Fruit fly (Drosophila melanogaster) whole organism, prepupa: ENCODE results near the gene CG13131.

Source experiments
- Blimp-1 ChIP-seq: fragments of 200-800 bp; sonication (Bioruptor generic); optimal IDR thresholded peaks from 3 replicates; lab custom pipeline; 2017; ENCODE audit warnings: missing biosample characterization, missing genetic modification characterization, mild to moderate bottlenecking, moderate library complexity, missing genetic modification reagents
- CG31627 ChIP-seq: fragments of 200-800 bp; sonication (Bioruptor generic); optimal IDR thresholded peaks from 3 replicates; lab custom pipeline; 2016; ENCODE audit warnings: missing biosample characterization, missing genetic modification characterization
- Smox ChIP-seq: fragments of 200-800 bp; sonication (Bioruptor generic); optimal IDR thresholded peaks from 3 replicates; lab custom pipeline; 2016; ENCODE audit warnings: missing biosample characterization, missing genetic modification characterization
- pdm3 ChIP-seq: fragments of 200-800 bp; sonication (Bioruptor generic); optimal IDR thresholded peaks from 3 replicates; lab custom pipeline; 2016; ENCODE audit warnings: missing biosample characterization, missing genetic modification characterization
- topi ChIP-seq: fragments of 200-800 bp; sonication (Bioruptor generic); optimal IDR thresholded peaks from 3 replicates; lab custom pipeline; 2016; ENCODE audit warnings: missing biosample characterization, missing genetic modification characterization

DNA sequence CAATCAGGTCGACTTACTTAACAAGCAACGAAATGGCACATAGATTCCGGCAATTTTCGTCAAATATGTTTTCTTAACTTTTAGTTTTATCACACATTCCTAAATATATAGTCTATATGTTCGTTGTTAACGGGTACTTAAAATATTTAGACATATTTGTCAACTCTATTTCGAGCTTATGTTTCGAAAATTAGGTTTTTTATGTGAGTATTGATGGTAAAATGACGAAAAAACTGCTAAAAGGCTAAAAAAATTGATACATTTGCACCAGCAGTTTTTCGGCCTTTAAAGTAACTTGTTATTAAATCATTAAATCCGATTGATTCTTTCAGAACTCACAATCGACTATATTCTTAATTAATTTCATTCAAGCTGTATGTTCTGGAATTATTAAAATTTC, at the start of gene CG13131:
- no peak for TF ChIP-seq topi
- no peak for TF ChIP-seq pdm3 (GFP tag; lab: Kevin White, UChicago)
- no peak for TF ChIP-seq Smox
- TF ChIP-seq Blimp-1 (GFP tag; lab: Kevin White, UChicago): no peak
- TF ChIP-seq CG31627 (GFP tag; lab: Kevin White, UChicago): no peak
